Fruit fly (Drosophila melanogaster) whole organism, wandering third instar larva: Measurements from ENCODE around the gene CG33271.

Experiments used
- Abd-B ChIP-seq: fragments of >200 bp; optimal IDR thresholded peaks from 2 replicates; lab custom pipeline; 2017; ENCODE audit warnings: missing biosample characterization, missing genetic modification characterization
- CG32264 ChIP-seq: fragments of 200-800 bp; sonication (Bioruptor generic); optimal IDR thresholded peaks from 2 replicates; lab custom pipeline; 2016; ENCODE audit warnings: missing biosample characterization, missing genetic modification characterization
- Jra ChIP-seq: sonication (Bioruptor generic); optimal IDR thresholded peaks from 2 replicates; lab custom pipeline; 2016; ENCODE audit warnings: missing biosample characterization, missing genetic modification characterization
- Mio ChIP-seq: sonication (Bioruptor generic); optimal IDR thresholded peaks from 2 replicates; lab custom pipeline; 2016; ENCODE audit warnings: missing biosample characterization, missing genetic modification characterization
- OdsH ChIP-seq: fragments of 200-800 bp; sonication (Bioruptor generic); optimal IDR thresholded peaks from 2 replicates; lab custom pipeline; 2016; ENCODE audit warnings: missing biosample characterization, mild to moderate bottlenecking, missing genetic modification characterization
- br ChIP-seq: fragments of 200-800 bp; sonication (Bioruptor generic); optimal IDR thresholded peaks from 2 replicates; lab custom pipeline; 2016; ENCODE audit warnings: missing biosample characterization, missing genetic modification characterization
- brk ChIP-seq: fragments of 200-800 bp; sonication (Bioruptor generic); optimal IDR thresholded peaks from 2 replicates; lab custom pipeline; 2016; ENCODE audit warnings: missing biosample characterization, mild to moderate bottlenecking, missing genetic modification characterization
- ey ChIP-seq: fragments of 200-800 bp; sonication (Bioruptor generic); optimal IDR thresholded peaks from 2 replicates; lab custom pipeline; 2016; ENCODE audit warnings: missing biosample characterization, missing genetic modification characterization
- lola ChIP-seq: fragments of >200 bp; optimal IDR thresholded peaks from 2 replicates; lab custom pipeline; 2017; ENCODE audit warnings: missing biosample characterization, missing genetic modification characterization
- pan ChIP-seq: fragments of >200 bp; optimal IDR thresholded peaks from 2 replicates; lab custom pipeline; 2017
- psq ChIP-seq: fragments of 200-800 bp; sonication (Bioruptor generic); optimal IDR thresholded peaks from 3 replicates; lab custom pipeline; 2017; ENCODE audit warnings: missing biosample characterization, mild to moderate bottlenecking, missing genetic modification characterization, moderate library complexity
- rgr ChIP-seq: fragments of 200-800 bp; sonication (Bioruptor generic); optimal IDR thresholded peaks from 3 replicates; lab custom pipeline; 2016; ENCODE audit warnings: missing biosample characterization, mild to moderate bottlenecking, missing genetic modification characterization
- usp ChIP-seq: fragments of >200 bp; optimal IDR thresholded peaks from 2 replicates; lab custom pipeline; 2017; ENCODE audit warnings: missing biosample characterization, missing genetic modification characterization

DNA sequence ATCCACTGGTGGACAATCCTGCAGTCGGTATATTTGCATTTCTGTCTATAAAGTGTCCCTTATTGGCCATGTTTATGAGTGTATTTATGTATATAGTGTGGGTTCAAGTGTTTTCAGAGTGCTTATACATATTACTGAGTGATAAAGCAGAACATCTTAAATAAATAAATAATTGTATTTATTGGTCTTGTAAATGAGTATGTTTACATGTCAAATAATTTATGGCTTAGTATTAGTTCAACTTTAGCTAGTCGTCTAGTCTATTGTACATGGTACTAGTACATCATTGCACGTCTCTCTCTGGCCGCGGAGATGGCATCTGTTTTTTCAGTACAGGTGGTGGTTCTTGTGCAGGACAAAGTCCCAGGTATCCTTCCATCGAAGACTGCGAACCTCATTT lies 6.7 kb upstream of the CG33271 start, which contains the start of gene CG32086:
- no peak for TF ChIP-seq pan (lab: Kevin White, UChicago)
- no peak for TF ChIP-seq Mio (GFP tag; lab: Kevin White, UChicago)
- no peak for TF ChIP-seq ey
- TF ChIP-seq OdsH (GFP tag; lab: Kevin White, UChicago) = no peak
- TF ChIP-seq Jra = no peak
- TF ChIP-seq CG32264 (GFP tag; lab: Kevin White, UChicago) = no peak
- TF ChIP-seq br = no peak
- TF ChIP-seq brk (GFP tag; lab: Kevin White, UChicago) = no peak
- no peak for TF ChIP-seq psq (GFP tag; lab: Kevin White, UChicago)
- no peak for TF ChIP-seq usp (GFP tag; lab: Kevin White, UChicago)
- no peak for TF ChIP-seq Abd-B (GFP tag; lab: Kevin White, UChicago)
- no peak for TF ChIP-seq lola (GFP tag; lab: Kevin White, UChicago)
- TF ChIP-seq rgr (GFP tag; lab: Kevin White, UChicago) = no peak
